Worm (Caenorhabditis elegans) whole organism, L2 larva: ENCODE data around the gene C53B4.2.

Experiments used
- R02D3.7 ChIP-seq: fragments of 150-350 bp; optimal IDR thresholded peaks from 2 replicates; lab custom pipeline; 2014; ENCODE audit warnings: missing biosample characterization, missing genetic modification characterization
- aly-2 ChIP-seq: fragments of 150-350 bp; optimal IDR thresholded peaks from 2 replicates; lab custom pipeline; 2014; ENCODE audit warnings: missing biosample characterization, missing genetic modification characterization
- ama-1 ChIP-seq: fragments of 150-350 bp; optimal IDR thresholded peaks from 2 replicates; lab custom pipeline; 2018; ENCODE audit warnings: inconsistent platforms
- blmp-1 ChIP-seq: sonication (generic microtip); optimal IDR thresholded peaks from 2 replicates; lab custom pipeline; 2017; ENCODE audit warnings: missing genetic modification characterization, mild to moderate bottlenecking, missing compliant biosample characterization, antibody characterized with exemption, moderate library complexity; ENCODE audit not compliant: insufficient read depth
- dmd-4 ChIP-seq: sonication (generic microtip); optimal IDR thresholded peaks from 2 replicates; lab custom pipeline; 2017; ENCODE audit warnings: missing biosample characterization, missing genetic modification characterization
- lin-11 ChIP-seq: fragments of 150-350 bp; sonication (generic microtip); optimal IDR thresholded peaks from 2 replicates; lab custom pipeline; 2014; ENCODE audit warnings: missing biosample characterization, missing genetic modification characterization, inconsistent platforms, mixed read lengths
- lin-39 ChIP-seq: fragments of 150-350 bp; optimal IDR thresholded peaks from 2 replicates; lab custom pipeline; 2014; ENCODE audit warnings: missing biosample characterization, missing genetic modification reagents, missing genetic modification characterization
- mab-5 ChIP-seq: fragments of 150-350 bp; optimal IDR thresholded peaks from 2 replicates; lab custom pipeline; 2014; ENCODE audit warnings: missing biosample characterization, missing genetic modification characterization
- nhr-11 ChIP-seq: fragments of 150-350 bp; optimal IDR thresholded peaks from 2 replicates; lab custom pipeline; 2014; ENCODE audit warnings: missing biosample characterization, missing genetic modification characterization
- nhr-237 ChIP-seq: fragments of 150-350 bp; optimal IDR thresholded peaks from 2 replicates; lab custom pipeline; 2014; ENCODE audit warnings: missing biosample characterization, missing genetic modification characterization
- skn-1 ChIP-seq: sonication (generic microtip); optimal IDR thresholded peaks from 2 replicates; lab custom pipeline; 2017; ENCODE audit warnings: missing biosample characterization, missing genetic modification characterization
- zag-1 ChIP-seq: fragments of 150-350 bp; optimal IDR thresholded peaks from 2 replicates; lab custom pipeline; 2014; ENCODE audit warnings: missing biosample characterization, missing genetic modification characterization
- ztf-4 ChIP-seq: fragments of 150-350 bp; optimal IDR thresholded peaks from 2 replicates; lab custom pipeline; 2014; ENCODE audit warnings: missing biosample characterization, missing genetic modification characterization

DNA sequence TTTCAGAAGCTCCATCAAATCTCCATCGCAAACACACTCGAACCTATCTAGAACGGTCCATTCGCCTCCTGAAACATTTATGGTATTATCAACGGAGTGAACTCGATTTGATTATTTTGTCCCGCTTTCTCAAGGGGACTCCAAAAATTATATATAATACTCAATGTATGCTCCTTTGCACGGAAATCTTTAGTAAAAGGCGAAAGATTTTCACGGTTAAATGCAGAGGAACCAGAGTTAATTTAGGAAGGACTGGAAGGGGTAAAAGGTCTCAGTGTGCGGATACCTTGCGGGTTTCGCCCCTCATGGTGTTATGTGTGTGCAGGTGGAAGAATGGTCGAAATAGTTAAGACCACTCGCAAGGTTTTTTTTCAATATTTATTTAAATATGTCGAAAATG, 35.2 kb downstream of the C53B4.2 start:
- TF ChIP-seq lin-11 (tag; lab: Kevin White, UChicago) (no peak), aly-2 (no peak), zag-1 (tag; lab: Kevin White, UChicago) (no peak), nhr-11 (tag; lab: Kevin White, UChicago) (no peak), ztf-4 (tag; lab: Kevin White, UChicago) (no peak), blmp-1 (tag; lab: Kevin White, UChicago) (no peak), dmd-4 (tag; lab: Kevin White, UChicago) (no peak), skn-1 (tag; lab: Kevin White, UChicago) (no peak), lin-39 (no peak), R02D3.7 (tag; lab: Kevin White, UChicago) (no peak), nhr-237 (tag; lab: Kevin White, UChicago) (no peak), mab-5 (tag; lab: Kevin White, UChicago) (no peak), ama-1 (lab: Kevin White, UChicago) (no peak)
